Fruit fly (Drosophila melanogaster) whole organism, wandering third instar larva: ENCODE results near the gene CG12818.

ENCODE experiments used
- CG32264 ChIP-seq: fragments of 200-800 bp; sonication (Bioruptor generic); optimal IDR thresholded peaks from 2 replicates; lab custom pipeline; 2016; ENCODE audit warnings: missing biosample characterization, missing genetic modification characterization
- CG9705 ChIP-seq: fragments of 200-800 bp; sonication (Bioruptor generic); optimal IDR thresholded peaks from 2 replicates; lab custom pipeline; 2018; ENCODE audit warnings: missing biosample characterization, mild to moderate bottlenecking, missing genetic modification characterization
- CrebA ChIP-seq: fragments of 200-800 bp; sonication (Bioruptor generic); optimal IDR thresholded peaks from 2 replicates; lab custom pipeline; 2016; ENCODE audit warnings: missing biosample characterization, mild to moderate bottlenecking, missing genetic modification characterization, borderline replicate concordance
- Dif ChIP-seq: fragments of 200-275, 200-300 bp; sonication (Bioruptor generic); optimal IDR thresholded peaks from 2 replicates; lab custom pipeline; 2018; ENCODE audit warnings: missing biosample characterization, missing genetic modification characterization; ENCODE audit not compliant: partially characterized antibody
- GATAd ChIP-seq: sonication (Bioruptor generic); optimal IDR thresholded peaks from 2 replicates; lab custom pipeline; 2016; ENCODE audit warnings: missing biosample characterization, missing genetic modification characterization
- Hnf4 ChIP-seq: fragments of 200-800 bp; sonication (Bioruptor generic); optimal IDR thresholded peaks from 2 replicates; lab custom pipeline; 2016; ENCODE audit warnings: missing biosample characterization, mild to moderate bottlenecking, missing genetic modification characterization
- Hr78 ChIP-seq: fragments of >200 bp; optimal IDR thresholded peaks from 2 replicates; lab custom pipeline; 2017; ENCODE audit warnings: missing biosample characterization, missing genetic modification characterization
- Hr83 ChIP-seq: fragments of 200-300 bp; sonication (Bioruptor generic); optimal IDR thresholded peaks from 2 replicates; lab custom pipeline; 2016; ENCODE audit warnings: missing biosample characterization, mild to moderate bottlenecking, missing genetic modification characterization, moderate library complexity; ENCODE audit not compliant: poor library complexity, severe bottlenecking
- Jra ChIP-seq: sonication (Bioruptor generic); optimal IDR thresholded peaks from 2 replicates; lab custom pipeline; 2016; ENCODE audit warnings: missing biosample characterization, missing genetic modification characterization
- Mio ChIP-seq: sonication (Bioruptor generic); optimal IDR thresholded peaks from 2 replicates; lab custom pipeline; 2016; ENCODE audit warnings: missing biosample characterization, missing genetic modification characterization
- Myc ChIP-seq: fragments of >200 bp; optimal IDR thresholded peaks from 2 replicates; lab custom pipeline; 2017
- N ChIP-seq: fragments of >200 bp; optimal IDR thresholded peaks from 2 replicates; lab custom pipeline; 2018; ENCODE audit warnings: missing biosample characterization, missing external identifiers, missing genetic modification characterization
- OdsH ChIP-seq: fragments of 200-800 bp; sonication (Bioruptor generic); optimal IDR thresholded peaks from 2 replicates; lab custom pipeline; 2016; ENCODE audit warnings: missing biosample characterization, mild to moderate bottlenecking, missing genetic modification characterization
- Rel ChIP-seq, 2 experiments: fragments of 200-800 bp; sonication (Bioruptor generic) in 1 of 2; optimal IDR thresholded peaks; 2 replicates in 1 of 2; 3 replicates in 1 of 2; lab custom pipeline; 2016 to 2019; ENCODE audit warnings: mild to moderate bottlenecking in 2 of 2, missing biosample characterization in 2 of 2, missing genetic modification characterization in 2 of 2, moderate library complexity in 1 of 2
- Sp1 ChIP-seq: fragments of 200-800 bp; sonication (Bioruptor generic); optimal IDR thresholded peaks from 3 replicates; lab custom pipeline; 2019; ENCODE audit warnings: missing biosample characterization, mild to moderate bottlenecking, missing genetic modification characterization, moderate library complexity
- brk ChIP-seq: fragments of 200-800 bp; sonication (Bioruptor generic); optimal IDR thresholded peaks from 2 replicates; lab custom pipeline; 2016; ENCODE audit warnings: missing biosample characterization, mild to moderate bottlenecking, missing genetic modification characterization
- dl ChIP-seq, 2 experiments: fragments of 175-275, 200-275 bp in 1 of 2; fragments of 200-275 bp in 1 of 2; sonication (Bioruptor generic); optimal IDR thresholded peaks; lab custom pipeline; 2018; ENCODE audit warnings: mild to moderate bottlenecking in 2 of 2, missing biosample characterization in 2 of 2, missing genetic modification characterization in 2 of 2, moderate library complexity in 2 of 2; ENCODE audit not compliant: partially characterized antibody in 2 of 2, insufficient read depth in 1 of 2
- dmrt93B ChIP-seq: fragments of 200-800 bp; sonication (Bioruptor generic); optimal IDR thresholded peaks from 2 replicates; lab custom pipeline; 2018; ENCODE audit warnings: missing biosample characterization, mild to moderate bottlenecking, missing genetic modification characterization
- dsf ChIP-seq: sonication (Bioruptor generic); optimal IDR thresholded peaks from 2 replicates; lab custom pipeline; 2016; ENCODE audit warnings: missing biosample characterization, missing genetic modification characterization, borderline replicate concordance
- ey ChIP-seq: fragments of 200-800 bp; sonication (Bioruptor generic); optimal IDR thresholded peaks from 2 replicates; lab custom pipeline; 2016; ENCODE audit warnings: missing biosample characterization, missing genetic modification characterization
- foxo ChIP-seq, 2 experiments: fragments of 200-800 bp; sonication (Bioruptor generic); optimal IDR thresholded peaks; 2 replicates in 1 of 2; 3 replicates in 1 of 2; lab custom pipeline; 2016 to 2017; ENCODE audit warnings: missing biosample characterization in 2 of 2, missing genetic modification characterization in 2 of 2
- fru ChIP-seq: fragments of 200-800 bp; sonication (Bioruptor generic); optimal IDR thresholded peaks from 3 replicates; lab custom pipeline; 2016; ENCODE audit warnings: missing biosample characterization, mild to moderate bottlenecking, missing genetic modification characterization
- h ChIP-seq: fragments of 200-800 bp; sonication (Bioruptor generic); optimal IDR thresholded peaks from 3 replicates; lab custom pipeline; 2016; ENCODE audit warnings: missing biosample characterization, mild to moderate bottlenecking, missing genetic modification characterization
- jim ChIP-seq: fragments of 175-275, 200-325 bp; sonication (Bioruptor generic); optimal IDR thresholded peaks from 2 replicates; lab custom pipeline; 2016; ENCODE audit warnings: missing biosample characterization, mild to moderate bottlenecking, missing genetic modification characterization
- rgr ChIP-seq: fragments of 200-800 bp; sonication (Bioruptor generic); optimal IDR thresholded peaks from 3 replicates; lab custom pipeline; 2016; ENCODE audit warnings: missing biosample characterization, mild to moderate bottlenecking, missing genetic modification characterization
- sage ChIP-seq: fragments of 200-800 bp; sonication (Bioruptor generic); optimal IDR thresholded peaks from 2 replicates; lab custom pipeline; 2016; ENCODE audit warnings: missing biosample characterization, mild to moderate bottlenecking, missing genetic modification characterization
- sv ChIP-seq: fragments of 200-800 bp; sonication (Bioruptor generic); optimal IDR thresholded peaks from 3 replicates; lab custom pipeline; 2016; ENCODE audit warnings: missing biosample characterization, missing genetic modification characterization
- tai ChIP-seq: sonication (Bioruptor generic); optimal IDR thresholded peaks from 2 replicates; lab custom pipeline; 2016; ENCODE audit warnings: missing biosample characterization, missing genetic modification characterization
- usp ChIP-seq: fragments of >200 bp; optimal IDR thresholded peaks from 2 replicates; lab custom pipeline; 2017; ENCODE audit warnings: missing biosample characterization, missing genetic modification characterization

Gene CG12818

DNA sequence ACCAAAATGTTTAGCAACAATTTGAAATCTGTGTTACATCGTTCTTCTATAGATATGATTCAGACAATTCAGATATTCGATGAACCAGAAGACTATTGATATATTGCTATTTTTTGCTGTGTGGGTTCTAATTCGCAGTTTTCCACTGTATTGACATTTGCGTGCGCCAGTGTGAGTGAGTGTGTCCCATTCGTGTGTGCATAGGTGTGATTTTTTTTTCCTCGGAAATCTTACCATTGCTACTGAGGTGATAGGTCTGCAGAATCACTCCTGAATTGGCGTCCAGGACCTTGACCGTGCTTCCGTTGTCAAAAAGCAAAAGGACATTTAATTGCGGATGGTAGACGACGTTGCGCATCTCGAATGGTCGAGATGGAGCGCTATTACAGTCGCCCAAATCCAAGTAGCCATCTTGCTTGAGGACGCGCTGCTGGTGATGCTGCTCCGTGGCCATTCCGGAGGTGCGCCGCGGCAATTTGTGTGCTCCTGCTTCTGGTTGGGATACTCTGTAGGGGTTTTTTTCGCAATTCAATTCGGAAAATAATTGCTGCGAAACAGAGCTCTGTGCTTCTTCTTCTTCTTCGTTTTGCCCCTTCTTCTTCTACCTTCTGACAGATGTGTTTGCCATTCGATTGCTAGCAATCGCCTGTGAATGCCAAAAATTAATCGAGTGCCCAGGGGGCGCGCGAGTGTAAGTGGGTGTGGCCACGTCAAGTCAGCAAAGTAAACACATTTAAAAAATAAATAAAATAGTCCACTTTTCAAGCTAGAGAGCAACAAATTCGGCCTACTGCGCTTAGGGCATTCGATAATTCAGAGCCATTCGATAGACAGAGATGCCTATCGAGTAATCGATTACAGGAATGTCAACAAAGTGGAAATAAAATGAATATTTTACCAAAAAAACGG is at the start of gene CG12818, which contains the start of gene Bruce:
Gene CG12818 (plus strand): TSS at position 848 of the 909 bp plus-strand sequence.
Gene Bruce (minus strand): TSS at position 620 of the 909 bp plus-strand sequence.
- TF ChIP-seq tai (GFP tag; lab: Kevin White, UChicago) (no peak), OdsH (no peak), h (GFP tag; lab: Kevin White, UChicago) (no peak), Myc (no peak), Dif (GFP tag; lab: Kevin White, UChicago) (no peak), Hr78 (no peak), N (GFP tag; lab: Kevin White, UChicago) (no peak), ey (GFP tag; lab: Kevin White, UChicago) (no peak)

DNA sequence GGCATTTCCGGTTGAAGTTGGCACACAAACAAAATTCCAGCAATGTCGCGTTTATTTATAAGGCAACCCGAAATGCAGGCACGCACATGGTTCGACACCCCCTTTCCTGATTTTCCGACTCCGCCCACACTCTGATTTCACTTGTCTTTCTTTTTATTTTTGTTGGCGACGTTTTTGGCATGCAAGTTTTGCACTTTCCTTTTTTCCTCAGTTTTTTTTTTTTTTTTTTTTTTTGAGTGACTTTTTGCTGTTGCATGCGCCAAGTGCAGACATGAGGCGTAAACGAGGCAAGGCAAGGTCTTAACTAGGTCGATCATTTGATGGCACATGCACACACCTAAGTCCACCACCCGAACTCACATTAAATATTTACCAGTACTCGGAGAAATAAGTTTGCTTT is 49.3 kb upstream of the CG12818 start:
- TF ChIP-seq dl (GFP tag; optimal IDR thresholded peaks at IDR 0.05; lab: Kevin White, UChicago; ENCODE audit: insufficient read depth in 1 of 2, partially characterized antibody in 2 of 2) (no peak), OdsH (no peak), Myc (no peak), jim (GFP tag; lab: Kevin White, UChicago) (no peak), fru (GFP tag; lab: Kevin White, UChicago) (no peak), dmrt93B (GFP tag; lab: Kevin White, UChicago) (no peak), dsf (GFP tag; lab: Kevin White, UChicago) (no peak), foxo (GFP tag; optimal IDR thresholded peaks at IDR 0.05; lab: Kevin White, UChicago) (no peak), CG32264 (GFP tag; lab: Kevin White, UChicago) (no peak), brk (no peak), Sp1 (GFP tag; lab: Kevin White, UChicago) (no peak)

DNA sequence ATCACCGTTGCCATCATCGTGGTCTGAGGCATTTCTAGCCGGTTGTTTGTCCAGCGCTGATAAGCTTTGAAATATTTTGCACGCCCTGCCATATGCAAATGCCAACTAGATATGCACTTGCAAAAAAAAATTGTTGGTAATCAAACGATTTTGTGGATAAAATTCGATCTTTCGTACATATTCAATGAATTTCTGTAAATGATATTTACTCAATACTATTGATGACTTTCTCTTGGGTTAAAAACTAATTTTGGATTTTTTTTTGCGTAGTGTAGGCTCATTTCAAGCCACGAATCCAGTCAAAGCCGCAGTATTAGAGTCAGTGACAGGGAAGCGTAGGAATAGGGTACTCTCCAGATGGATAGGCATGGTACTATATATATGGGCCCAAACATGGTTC is 48.3 kb upstream of the CG12818 start:
- no peak for TF ChIP-seq usp
- TF ChIP-seq rgr (GFP tag; lab: Kevin White, UChicago), result no peak
- TF ChIP-seq ey (GFP tag; lab: Kevin White, UChicago), result no peak
- no peak for TF ChIP-seq CrebA (GFP tag; lab: Kevin White, UChicago)
- TF ChIP-seq Hr83 (GFP tag; lab: Kevin White, UChicago), result no peak
- TF ChIP-seq dsf (GFP tag; lab: Kevin White, UChicago), result no peak
- no peak for TF ChIP-seq GATAd (GFP tag; lab: Kevin White, UChicago)
- no peak for TF ChIP-seq sv (GFP tag; lab: Kevin White, UChicago)
- no peak for TF ChIP-seq Hr78
- no peak for TF ChIP-seq Rel (GFP tag; optimal IDR thresholded peaks at IDR 0.05; lab: Kevin White, UChicago)
- no peak for TF ChIP-seq Rel (tag; optimal IDR thresholded peaks at IDR 0.05; lab: Kevin White, UChicago)
- no peak for TF ChIP-seq N (GFP tag; lab: Kevin White, UChicago)
- no peak for TF ChIP-seq Jra (GFP tag; lab: Kevin White, UChicago)
- no peak for TF ChIP-seq CG9705 (GFP tag; lab: Kevin White, UChicago)

DNA sequence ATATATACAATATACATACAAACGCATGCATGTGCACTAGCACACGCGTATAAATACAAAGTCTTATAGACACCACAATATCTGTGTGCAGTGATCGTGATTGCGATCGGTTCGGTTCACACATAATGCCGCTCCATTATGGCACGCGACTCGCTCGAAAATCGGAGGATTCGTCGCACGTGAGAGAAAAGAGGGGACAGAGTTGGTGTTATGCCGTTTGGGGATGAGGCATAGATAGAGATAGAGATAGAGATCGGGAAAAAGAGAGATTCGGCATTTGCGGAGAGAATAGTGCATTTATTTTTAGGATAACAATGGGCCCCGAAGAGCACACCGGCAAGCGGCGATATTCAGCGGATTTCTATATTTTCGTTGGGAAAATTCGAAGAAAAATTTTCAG is 47.2 kb upstream of the CG12818 start:
- no peak for TF ChIP-seq Hnf4
- TF ChIP-seq CrebA (GFP tag; lab: Kevin White, UChicago), result no peak
- no peak for TF ChIP-seq Mio (GFP tag; lab: Kevin White, UChicago)
- no peak for TF ChIP-seq OdsH
- TF ChIP-seq fru (GFP tag; lab: Kevin White, UChicago), result no peak
- TF ChIP-seq Hr83 (GFP tag; lab: Kevin White, UChicago), result no peak
- no peak for TF ChIP-seq Myc
- TF ChIP-seq sage (GFP tag; lab: Kevin White, UChicago), result no peak
- no peak for TF ChIP-seq ey (GFP tag; lab: Kevin White, UChicago)
